Fruit fly (Drosophila melanogaster): ENCODE data around the gene CG11034.

CG11034 gene

DNA sequence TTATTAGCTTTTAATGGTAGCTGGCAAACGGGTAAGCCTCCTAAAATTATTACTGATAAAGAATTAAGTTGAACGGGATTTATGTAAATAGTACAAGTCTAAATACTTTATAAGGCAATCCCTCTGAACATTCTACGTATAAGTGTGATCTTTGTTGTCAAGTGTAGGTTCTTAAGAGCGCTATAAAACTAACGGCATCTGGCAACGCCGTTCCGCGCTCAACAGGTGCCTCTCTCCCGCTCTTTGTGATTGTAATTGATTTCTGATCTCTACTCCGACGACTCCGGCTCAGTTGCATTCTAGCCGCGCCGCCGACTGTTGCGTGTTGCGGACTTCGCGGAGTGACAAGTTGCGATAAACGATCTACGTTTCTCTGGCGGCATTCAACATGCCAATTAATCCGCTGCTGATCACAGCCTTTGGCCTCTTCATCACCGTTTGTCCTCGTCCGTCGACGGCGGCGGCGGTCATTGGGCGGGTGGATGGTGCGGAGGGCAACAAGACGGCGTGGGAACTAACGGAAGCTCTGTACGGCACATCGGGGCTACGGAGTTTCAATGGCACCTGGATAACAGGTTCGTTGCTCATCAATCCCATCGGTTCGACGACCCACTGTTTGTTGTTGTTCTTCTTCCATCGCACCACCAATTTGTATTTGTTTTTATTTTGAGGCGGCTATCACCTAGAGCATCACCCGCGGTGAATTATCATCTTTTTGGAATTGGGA is at the start of gene CG11034:
CG11034 (plus strand) TSS at position 305 of the 727 bp plus-strand sequence.
- no peak for TF ChIP-seq CG17801 (GFP tag; optimal IDR thresholded peaks at IDR 0.05; ENCODE audit: partially characterized antibody)

dm6 chr2L:5765139-5765538 is 40.1 kb upstream of the CG11034 start:
- TF ChIP-seq CG17801 (GFP tag; optimal IDR thresholded peaks at IDR 0.05; ENCODE audit: partially characterized antibody) = no peak

dm6 chr2L:5766042-5766441 is 39.2 kb upstream of the CG11034 start, which contains the start of gene obst-E:
obst-E (minus strand) TSS chr2L:5766142.
- TF ChIP-seq CG17801 (GFP tag; optimal IDR thresholded peaks at IDR 0.05; ENCODE audit: partially characterized antibody) = no peak

- TF ChIP-seq CG17801 (GFP tag; optimal IDR thresholded peaks at IDR 0.05; ENCODE audit: partially characterized antibody) = no peak
Observed at dm6 chr2L:5766498-5767008, 38.6 kb upstream of the CG11034 start.

- TF ChIP-seq CG17801 (GFP tag; optimal IDR thresholded peaks at IDR 0.05; ENCODE audit: partially characterized antibody) = no peak
Observed at dm6 chr2L:5771179-5771578, 34.0 kb upstream of the CG11034 start.

dm6 chr2L:5772262-5772661 is 32.9 kb upstream of the CG11034 start:
- no peak for TF ChIP-seq CG17801 (GFP tag; optimal IDR thresholded peaks at IDR 0.05; ENCODE audit: partially characterized antibody)

dm6 chr2L:5778157-5778556 is 27.0 kb upstream of the CG11034 start:
- TF ChIP-seq CG17801 (GFP tag; optimal IDR thresholded peaks at IDR 0.05; ENCODE audit: partially characterized antibody) = no peak

dm6 chr2L:5780703-5781102 is 24.5 kb upstream of the CG11034 start:
- TF ChIP-seq CG17801 (GFP tag; optimal IDR thresholded peaks at IDR 0.05; ENCODE audit: partially characterized antibody) = no peak

DNA sequence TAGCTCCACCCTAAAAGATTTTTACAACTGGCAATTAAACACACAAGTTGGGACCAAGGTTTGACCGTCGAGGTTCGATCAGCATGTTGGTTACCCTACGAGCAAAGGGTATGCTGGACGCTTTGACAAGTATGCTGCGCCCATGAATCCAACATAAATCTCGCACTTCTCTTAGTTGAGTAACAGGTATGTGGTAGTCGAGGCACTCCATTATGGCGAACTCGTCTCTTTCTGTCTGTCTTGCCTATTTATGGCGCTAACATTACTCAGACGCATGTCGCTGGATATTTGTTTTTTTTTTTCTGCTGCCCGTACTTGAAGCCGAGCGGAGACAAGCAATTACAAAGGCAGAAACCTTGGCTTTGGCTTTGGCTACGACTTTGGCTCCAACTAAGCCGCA is 24.0 kb upstream of the CG11034 start:
- TF ChIP-seq CG17801 (GFP tag; optimal IDR thresholded peaks at IDR 0.05; ENCODE audit: partially characterized antibody) = no peak

- TF ChIP-seq CG17801 (GFP tag; optimal IDR thresholded peaks at IDR 0.05; ENCODE audit: partially characterized antibody) = no peak
Observed at dm6 chr2L:5782866-5783265, 22.3 kb upstream of the CG11034 start.

DNA sequence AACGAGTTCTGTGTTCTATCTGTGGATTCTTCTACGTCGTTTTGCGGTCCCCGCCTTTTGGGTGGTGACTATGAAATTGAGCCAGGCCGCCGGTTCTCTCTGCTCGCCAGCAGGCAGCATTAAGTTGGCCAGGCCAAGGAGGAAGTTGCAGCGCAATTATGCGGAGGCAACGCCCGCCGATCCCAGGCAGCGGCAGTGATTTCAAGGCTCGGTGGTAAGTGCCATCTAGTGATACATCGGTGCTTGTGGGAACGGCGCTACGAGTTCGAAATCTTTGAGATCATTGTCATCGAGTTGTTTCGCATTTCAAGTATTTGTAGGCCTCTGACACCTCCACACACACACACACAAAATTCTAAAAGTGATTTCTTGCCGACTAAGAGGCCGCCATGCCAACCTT is 21.5 kb upstream of the CG11034 start, which contains the start of gene CG31913:
CG31913 (plus strand) TSS at position 301 of the 400 bp plus-strand sequence.
- TF ChIP-seq CG17801 (GFP tag; optimal IDR thresholded peaks at IDR 0.05; ENCODE audit: partially characterized antibody) = no peak

DNA sequence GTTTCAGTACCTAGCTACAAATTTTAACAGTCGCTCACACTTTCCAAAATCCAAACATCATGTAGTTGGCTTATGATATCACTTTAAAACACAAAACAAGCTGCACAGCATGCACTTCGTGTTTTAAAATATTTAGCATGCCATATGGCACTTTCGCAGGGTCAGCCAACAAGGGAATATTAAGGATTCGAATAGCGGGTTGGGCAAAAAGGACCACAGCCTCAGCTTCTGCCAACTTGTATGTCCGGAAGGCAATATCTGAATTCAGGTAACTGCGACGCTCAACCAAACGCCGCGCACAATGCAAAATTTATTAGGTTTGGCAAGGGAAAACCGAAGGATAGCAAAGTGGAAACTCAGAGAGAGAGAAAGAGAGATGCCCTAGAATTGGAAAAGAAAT is 15.9 kb upstream of the CG11034 start:
- TF ChIP-seq CG17801 (GFP tag; optimal IDR thresholded peaks at IDR 0.05; ENCODE audit: partially characterized antibody) = no peak

DNA sequence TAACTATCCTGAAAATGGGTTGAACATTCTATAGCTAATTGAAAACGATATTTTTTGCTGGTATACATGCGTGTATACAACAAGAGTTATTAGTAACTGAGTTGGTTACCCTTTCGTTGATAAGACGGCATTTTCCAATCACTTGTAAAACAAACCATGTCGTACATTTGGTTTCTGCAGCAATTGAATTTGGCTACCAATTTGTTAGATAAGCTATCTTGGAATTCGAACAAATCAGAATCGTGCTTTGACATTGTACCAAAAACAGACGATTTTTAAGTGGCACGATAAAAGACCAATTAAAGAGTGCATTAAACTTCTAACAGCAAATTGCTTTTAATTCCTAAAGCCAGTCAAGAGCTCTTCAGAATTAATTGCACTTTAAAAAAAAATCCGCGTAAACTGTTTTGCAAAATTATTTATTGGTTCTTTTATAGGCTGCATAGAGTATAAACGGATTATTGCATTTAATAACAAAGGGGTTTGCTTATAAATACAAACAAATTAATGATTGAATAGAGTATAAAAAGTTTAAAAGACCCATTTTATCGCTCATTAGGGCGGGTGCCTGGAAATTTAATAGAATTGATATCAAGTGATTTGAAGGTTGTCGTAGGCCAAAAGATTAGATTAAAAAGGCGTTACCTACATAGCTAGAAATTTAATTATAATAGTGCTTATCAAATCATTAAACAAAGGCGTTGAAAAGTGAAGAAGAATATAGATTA is 14.2 kb upstream of the CG11034 start:
- TF ChIP-seq CG17801 (GFP tag; optimal IDR thresholded peaks at IDR 0.05; ENCODE audit: partially characterized antibody) = no peak

dm6 chr2L:5793098-5793497 is 12.1 kb upstream of the CG11034 start:
- no peak for TF ChIP-seq CG17801 (GFP tag; optimal IDR thresholded peaks at IDR 0.05; ENCODE audit: partially characterized antibody)

DNA sequence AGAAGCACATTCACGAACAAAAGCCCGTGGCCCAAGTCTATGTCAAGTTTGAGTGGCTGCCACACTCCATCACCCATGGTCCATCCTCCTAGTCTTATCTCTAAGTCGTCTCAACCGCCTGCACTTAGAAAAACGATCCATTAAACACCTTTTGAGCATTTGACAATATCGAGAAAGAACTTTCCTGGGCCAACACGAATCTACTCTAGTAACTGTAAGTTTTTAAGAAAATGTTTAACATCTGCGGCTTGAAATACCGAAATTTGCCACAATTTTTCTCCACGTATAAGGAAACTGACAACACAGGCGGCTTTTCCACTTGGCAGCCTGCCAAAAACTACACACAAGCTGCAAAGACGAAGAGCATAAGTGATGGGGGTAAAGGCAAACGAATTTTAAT is 10.0 kb upstream of the CG11034 start:
- TF ChIP-seq CG17801 (GFP tag; optimal IDR thresholded peaks at IDR 0.05; ENCODE audit: partially characterized antibody) = no peak

DNA sequence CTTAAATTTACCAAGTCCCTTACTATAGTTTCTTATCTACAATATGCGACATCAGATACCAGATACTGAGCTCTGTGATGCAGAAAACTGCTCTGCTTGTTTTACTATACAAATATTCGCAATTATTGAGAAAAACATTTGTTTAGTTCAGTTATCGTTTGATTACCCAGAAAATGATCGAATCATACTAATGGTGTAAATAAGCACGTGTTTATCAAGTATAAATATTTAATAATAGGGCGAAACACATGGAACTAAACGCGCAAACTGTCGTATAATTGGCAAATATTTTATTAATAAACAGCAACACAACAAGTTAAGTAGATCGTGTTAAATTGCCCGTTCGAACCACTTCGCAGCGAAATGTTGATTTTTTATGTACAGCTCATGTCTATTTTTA is 7.2 kb upstream of the CG11034 start:
- no peak for TF ChIP-seq CG17801 (GFP tag; optimal IDR thresholded peaks at IDR 0.05; ENCODE audit: partially characterized antibody)
